Fruit fly (Drosophila melanogaster): Measurements from ENCODE around the gene ltl.

The ltl gene

DNA sequence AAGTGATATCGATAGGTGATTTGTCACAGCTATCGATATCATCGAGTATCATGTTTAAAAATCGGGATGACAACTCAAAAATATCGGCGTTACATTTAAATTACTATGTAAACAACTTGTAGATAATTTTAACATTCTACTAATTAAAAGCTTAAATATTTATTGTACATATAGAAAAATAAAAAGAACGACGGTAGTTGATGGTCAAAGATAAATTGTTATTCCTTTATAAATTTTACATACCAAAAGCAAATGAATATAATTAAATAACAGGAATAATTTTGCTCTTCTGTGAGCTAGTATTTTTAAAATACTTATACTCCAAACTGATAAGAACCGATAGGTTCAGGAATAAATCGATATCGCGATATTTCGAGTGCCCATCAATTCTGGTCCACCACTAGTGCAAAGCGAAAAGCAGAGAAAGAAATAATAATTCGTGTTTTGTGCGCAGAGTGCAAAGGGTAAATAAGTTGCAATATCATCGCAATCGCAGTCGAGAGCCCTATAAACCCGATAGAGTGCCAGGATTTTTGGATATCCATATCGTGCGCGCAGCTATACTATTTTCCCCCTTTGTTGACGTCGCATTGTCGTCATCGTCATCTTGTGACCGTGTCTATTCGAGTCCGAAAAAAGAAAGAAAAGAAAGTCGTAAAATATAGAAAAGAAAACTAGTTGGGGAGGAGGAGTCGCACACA is 9.7 kb downstream of the ltl start, which contains the start of gene lqf (continued):
- TF ChIP-seq p53 (GFP tag; optimal IDR thresholded peaks at IDR 0.05) = no peak
- TF ChIP-seq Nf-YC (tag; optimal IDR thresholded peaks at IDR 0.05) = no peak
- no peak for TF ChIP-seq CG2202 (tag; optimal IDR thresholded peaks at IDR 0.05)
- TF ChIP-seq CG12071 (GFP tag; optimal IDR thresholded peaks at IDR 0.05) = no peak
- no peak for TF ChIP-seq corto (GFP tag; optimal IDR thresholded peaks at IDR 0.05)
- TF ChIP-seq CG6683 (GFP tag; optimal IDR thresholded peaks at IDR 0.05) = no peak
- TF ChIP-seq wek (GFP tag; optimal IDR thresholded peaks at IDR 0.05) = no peak
- no peak for TF ChIP-seq CG11723 (GFP tag; optimal IDR thresholded peaks at IDR 0.05)
- no peak for TF ChIP-seq Hsf (GFP tag; optimal IDR thresholded peaks at IDR 0.05)
- no peak for TF ChIP-seq rib (GFP tag; IDR thresholded peaks at IDR 0.05)
- no peak for TF ChIP-seq CG14050 (GFP tag; IDR thresholded peaks at IDR 0.05)
- TF ChIP-seq wdn (GFP tag; IDR thresholded peaks at IDR 0.05) = no peak
- no peak for TF ChIP-seq CG4730 (GFP tag; IDR thresholded peaks at IDR 0.05)
- TF ChIP-seq sens-2 (GFP tag; IDR thresholded peaks at IDR 0.05) = no peak
- TF ChIP-seq pho (GFP tag; optimal IDR thresholded peaks at IDR 0.05) = no peak
- peak; percentile 91 for TF ChIP-seq MESR4 (GFP tag; optimal IDR thresholded peaks at IDR 0.05)
- peak; percentile 59 for TF ChIP-seq nmo (GFP tag; optimal IDR thresholded peaks at IDR 0.05)
- no peak for TF ChIP-seq otp (GFP tag; IDR thresholded peaks at IDR 0.05)
- no peak for TF ChIP-seq jing (GFP tag; optimal IDR thresholded peaks at IDR 0.05)
- TF ChIP-seq CG4820 (GFP tag; optimal IDR thresholded peaks at IDR 0.05) = no peak
- TF ChIP-seq fu2 (GFP tag; optimal IDR thresholded peaks at IDR 0.05) = no peak
- TF ChIP-seq Fer2 (tag; optimal IDR thresholded peaks at IDR 0.05) = no peak
- no peak for TF ChIP-seq Aef1 (GFP tag; IDR thresholded peaks at IDR 0.05)
- TF ChIP-seq CG34376 (GFP tag; optimal IDR thresholded peaks at IDR 0.05) = no peak
- TF ChIP-seq repo (GFP tag; optimal IDR thresholded peaks at IDR 0.05) = no peak
- TF ChIP-seq Sox100B (GFP tag; optimal IDR thresholded peaks at IDR 0.05) = peak; percentile 9
- no peak for TF ChIP-seq CG11398 (GFP tag; optimal IDR thresholded peaks at IDR 0.05)
- peak; percentile 70 for TF ChIP-seq CG9932 (GFP tag; IDR thresholded peaks at IDR 0.05)
- TF ChIP-seq gcm (GFP tag; optimal IDR thresholded peaks at IDR 0.05) = no peak
- no peak for TF ChIP-seq Ets97D (GFP tag; optimal IDR thresholded peaks at IDR 0.05)
- peak; percentile 91 for TF ChIP-seq hb (GFP tag; IDR thresholded peaks at IDR 0.05; ENCODE audit: partially characterized antibody)
- no peak for TF ChIP-seq CG8281 (tag; optimal IDR thresholded peaks at IDR 0.05)
- no peak for TF ChIP-seq CG3838 (GFP tag; optimal IDR thresholded peaks at IDR 0.05)
- TF ChIP-seq CG9437 (GFP tag; optimal IDR thresholded peaks at IDR 0.05) = no peak
- TF ChIP-seq sob (GFP tag; IDR thresholded peaks at IDR 0.05) = 0 out of 2 replicates have a peak, but pooled peaks have one; percentile 23
- TF ChIP-seq CG6854 (GFP tag; optimal IDR thresholded peaks at IDR 0.05) = no peak
- no peak for TF ChIP-seq CG17802 (tag; optimal IDR thresholded peaks at IDR 0.05)
- no peak for TF ChIP-seq ftz-f1 (GFP tag; optimal IDR thresholded peaks at IDR 0.05)
- no peak for TF ChIP-seq croc (GFP tag; conservative IDR thresholded peaks at IDR 0.05)
- TF ChIP-seq hth (optimal IDR thresholded peaks at IDR 0.05) = no peak
- TF ChIP-seq psq (GFP tag; optimal IDR thresholded peaks at IDR 0.05) = peak; percentile 1
- no peak for TF ChIP-seq Gug (GFP tag; IDR thresholded peaks at IDR 0.05)
- no peak for TF ChIP-seq CG10366 (GFP tag; IDR thresholded peaks at IDR 0.05)
- no peak for TF ChIP-seq CG5245 (GFP tag; optimal IDR thresholded peaks at IDR 0.05)
- TF ChIP-seq CG15514 (GFP tag; optimal IDR thresholded peaks at IDR 0.05) = peak; percentile 75
- TF ChIP-seq ac (GFP tag; optimal IDR thresholded peaks at IDR 0.05) = no peak
- TF ChIP-seq unc-4 (GFP tag; IDR thresholded peaks at IDR 0.05; ENCODE audit: partially characterized antibody) = peak; percentile 78
- TF ChIP-seq slou (GFP tag; optimal IDR thresholded peaks at IDR 0.05) = peak; percentile 22
- no peak for TF ChIP-seq yki (optimal IDR thresholded peaks at IDR 0.05)
- no peak for TF ChIP-seq CG32767 (GFP tag; IDR thresholded peaks at IDR 0.05)
- no peak for TF ChIP-seq CG4360 (GFP tag; IDR thresholded peaks at IDR 0.05)
- TF ChIP-seq al (GFP tag; IDR thresholded peaks at IDR 0.05) = no peak
